Worm (Caenorhabditis elegans) whole organism, L1 larva: Measurements from ENCODE around the gene K09E2.2.

Experiments
- C34B4.2 ChIP-seq: sonication (generic microtip); optimal IDR thresholded peaks from 2 replicates; lab custom pipeline; 2017; ENCODE audit warnings: mild to moderate bottlenecking, missing genetic modification characterization, missing compliant biosample characterization
- F16B12.6 ChIP-seq: fragments of 150-350 bp; optimal IDR thresholded peaks from 2 replicates; lab custom pipeline; 2014; ENCODE audit warnings: missing biosample characterization, missing genetic modification characterization
- Y116A8C.19 ChIP-seq: sonication (generic microtip); optimal IDR thresholded peaks from 2 replicates; lab custom pipeline; 2016; ENCODE audit warnings: missing compliant biosample characterization, missing genetic modification characterization, borderline replicate concordance
- aha-1 ChIP-seq: fragments of 150-350 bp; optimal IDR thresholded peaks from 2 replicates; lab custom pipeline; 2014; ENCODE audit warnings: missing biosample characterization, missing genetic modification characterization
- ama-1 ChIP-seq: fragments of 150-350 bp; optimal IDR thresholded peaks from 2 replicates; lab custom pipeline; 2014
- ceh-82 ChIP-seq, 3 experiments: fragments of 150-350 bp in 1 of 3; sonication (generic microtip) in 2 of 3; optimal IDR thresholded peaks; 2 replicates each; lab custom pipeline; 2014 to 2017; ENCODE audit warnings: missing biosample characterization in 3 of 3, missing genetic modification characterization in 3 of 3
- efl-1 ChIP-seq, 4 experiments: fragments of 150-350 bp; optimal IDR thresholded peaks in 3 of 4; peaks in 1 of 4; 1 replicate in 1 of 4; 2 replicates in 3 of 4; lab custom pipeline; 2014; ENCODE audit warnings: missing biosample characterization in 2 of 4, missing genetic modification characterization in 2 of 4, missing genetic modification reagents in 2 of 4
- efl-3 ChIP-seq: fragments of 200-800 bp; sonication (Bioruptor generic); optimal IDR thresholded peaks from 2 replicates; lab custom pipeline; 2018; ENCODE audit warnings: mild to moderate bottlenecking, missing genetic modification characterization, missing compliant biosample characterization
- egl-27 ChIP-seq, 2 experiments: fragments of 150-350 bp in 1 of 2; sonication (generic microtip); optimal IDR thresholded peaks; 3 replicates each; lab custom pipeline; 2017 to 2018; ENCODE audit warnings: missing biosample characterization in 2 of 2, missing genetic modification characterization in 2 of 2, missing genetic modification reagents in 2 of 2
- elt-2 ChIP-seq: sonication (generic microtip); optimal IDR thresholded peaks from 2 replicates; lab custom pipeline; 2016; ENCODE audit warnings: missing genetic modification characterization, mild to moderate bottlenecking, inconsistent platforms, missing compliant biosample characterization, missing genetic modification reagents
- elt-3 ChIP-seq, 6 experiments: fragments of 150-350 bp in 1 of 6; sonication (generic microtip); optimal IDR thresholded peaks; 2 replicates each; lab custom pipeline; 2017 to 2018; ENCODE audit warnings: missing biosample characterization in 6 of 6, missing genetic modification characterization in 6 of 6, inconsistent platforms in 1 of 6
- ets-5 ChIP-seq: fragments of 200-800 bp; sonication (Bioruptor generic); IDR thresholded peaks from 2 replicates; pipeline ENCODE4 v1.3.6; 2022; ENCODE audit warnings: missing genetic modification characterization, missing compliant biosample characterization
- hlh-17 ChIP-seq: fragments of 200-800 bp; sonication (Bioruptor generic); optimal IDR thresholded peaks from 2 replicates; lab custom pipeline; 2018; ENCODE audit warnings: missing genetic modification characterization, mild to moderate bottlenecking, missing compliant biosample characterization, moderate library complexity, borderline replicate concordance
- lin-35 ChIP-seq, 2 experiments: fragments of 150-350 bp; optimal IDR thresholded peaks; 2 replicates each; lab custom pipeline; 2014; ENCODE audit warnings: missing biosample characterization in 2 of 2, missing genetic modification characterization in 2 of 2, missing genetic modification reagents in 2 of 2
- lin-39 ChIP-seq: fragments of 150-350 bp; optimal IDR thresholded peaks from 2 replicates; lab custom pipeline; 2014; ENCODE audit warnings: missing biosample characterization, missing genetic modification reagents, missing genetic modification characterization
- mab-9 ChIP-seq: fragments of 200-800 bp; sonication (Bioruptor generic); IDR thresholded peaks from 2 replicates; pipeline ENCODE4 v1.3.6; 2022; ENCODE audit warnings: missing genetic modification reagents, missing genetic modification characterization, missing compliant biosample characterization
- mdl-1 ChIP-seq, 2 experiments: fragments of 150-350 bp; optimal IDR thresholded peaks; 2 replicates each; lab custom pipeline; 2014 to 2017; ENCODE audit warnings: missing biosample characterization in 2 of 2, missing genetic modification characterization in 2 of 2, inconsistent platforms in 1 of 2
- mep-1 ChIP-seq: fragments of 150-350 bp; optimal IDR thresholded peaks from 2 replicates; lab custom pipeline; 2014; ENCODE audit warnings: missing biosample characterization, missing genetic modification characterization
- nhr-11 ChIP-seq: fragments of 150-350 bp; optimal IDR thresholded peaks from 2 replicates; lab custom pipeline; 2014; ENCODE audit warnings: missing biosample characterization, missing genetic modification characterization
- nhr-12 ChIP-seq: sonication (generic microtip); optimal IDR thresholded peaks from 2 replicates; lab custom pipeline; 2017; ENCODE audit warnings: missing biosample characterization, missing genetic modification characterization
- nhr-19 ChIP-seq: fragments of 200-800 bp; sonication (Bioruptor generic); conservative IDR thresholded peaks from 2 replicates; pipeline ENCODE4 v1.3.6; 2022; ENCODE audit warnings: missing genetic modification characterization, missing compliant biosample characterization
- nhr-20 ChIP-seq: sonication (generic microtip); optimal IDR thresholded peaks from 2 replicates; lab custom pipeline; 2016; ENCODE audit warnings: mild to moderate bottlenecking, missing genetic modification characterization, missing compliant biosample characterization
- nhr-237 ChIP-seq: fragments of 150-350 bp; optimal IDR thresholded peaks from 2 replicates; lab custom pipeline; 2014; ENCODE audit warnings: missing biosample characterization, missing genetic modification characterization
- nhr-71 ChIP-seq: sonication (generic microtip); optimal IDR thresholded peaks from 2 replicates; lab custom pipeline; 2016; ENCODE audit warnings: mild to moderate bottlenecking, missing genetic modification characterization, moderate library complexity, missing compliant biosample characterization
- nhr-77 ChIP-seq: fragments of 150-350 bp; optimal IDR thresholded peaks from 2 replicates; lab custom pipeline; 2014; ENCODE audit warnings: missing biosample characterization, missing genetic modification characterization
- nhr-90 ChIP-seq: sonication (generic microtip); optimal IDR thresholded peaks from 2 replicates; lab custom pipeline; 2016; ENCODE audit warnings: mild to moderate bottlenecking, missing genetic modification characterization, missing compliant biosample characterization; ENCODE audit not compliant: poor library complexity
- rnt-1 ChIP-seq: sonication (generic microtip); optimal IDR thresholded peaks from 2 replicates; lab custom pipeline; 2016; ENCODE audit warnings: mild to moderate bottlenecking, missing genetic modification characterization, moderate library complexity, missing compliant biosample characterization
- skn-1 ChIP-seq: fragments of 150-350 bp; optimal IDR thresholded peaks from 2 replicates; lab custom pipeline; 2014; ENCODE audit warnings: missing biosample characterization, missing genetic modification characterization
- snpc-4 ChIP-seq: fragments of 150-350 bp; optimal IDR thresholded peaks from 2 replicates; lab custom pipeline; 2014; ENCODE audit warnings: missing biosample characterization, missing genetic modification characterization
- sox-4 ChIP-seq: sonication (generic microtip); optimal IDR thresholded peaks from 2 replicates; lab custom pipeline; 2016; ENCODE audit warnings: missing genetic modification characterization, missing compliant biosample characterization
- swsn-7 ChIP-seq: sonication (generic microtip); optimal IDR thresholded peaks from 2 replicates; lab custom pipeline; 2016; ENCODE audit warnings: missing genetic modification characterization, missing compliant biosample characterization
- unc-62 ChIP-seq: fragments of 150-350 bp; optimal IDR thresholded peaks from 2 replicates; lab custom pipeline; 2014; ENCODE audit warnings: missing biosample characterization, missing genetic modification reagents, missing genetic modification characterization
- zag-1 ChIP-seq: fragments of 150-350 bp; optimal IDR thresholded peaks from 2 replicates; lab custom pipeline; 2014; ENCODE audit warnings: missing biosample characterization, missing genetic modification characterization
- ztf-4 ChIP-seq: fragments of 150-350 bp; optimal IDR thresholded peaks from 2 replicates; lab custom pipeline; 2014; ENCODE audit warnings: missing biosample characterization, missing genetic modification characterization

K09E2.2 gene

DNA sequence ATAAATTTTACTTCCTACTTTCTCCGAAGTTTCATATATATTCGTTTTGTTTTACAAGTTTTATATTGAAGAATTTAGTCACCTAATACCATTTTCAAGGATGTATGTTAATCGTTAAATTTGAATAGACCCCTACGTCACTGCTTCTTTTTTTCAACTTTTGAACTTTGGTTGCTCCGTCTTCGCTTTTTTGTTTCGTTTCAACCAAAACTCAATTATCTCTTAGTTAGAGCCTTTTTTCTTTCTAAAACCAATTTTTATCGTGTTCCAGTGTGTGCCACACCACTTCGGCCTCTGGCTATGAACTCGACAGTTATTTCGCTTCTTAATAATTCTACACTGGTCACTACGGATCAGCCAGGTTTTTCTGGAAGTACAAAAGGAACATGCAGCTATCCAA, 24.7 kb downstream of the K09E2.2 start, which contains the start of gene frpr-8:
TSS of gene frpr-8 (plus strand) at position 301 of the 400 bp plus-strand sequence.
- TF ChIP-seq ets-5 (GFP tag; lab: Robert Waterston, UW) (no peak), efl-3 (no peak), mep-1 (tag; lab: Kevin White, UChicago) (no peak), nhr-77 (tag; lab: Kevin White, UChicago) (no peak)

DNA sequence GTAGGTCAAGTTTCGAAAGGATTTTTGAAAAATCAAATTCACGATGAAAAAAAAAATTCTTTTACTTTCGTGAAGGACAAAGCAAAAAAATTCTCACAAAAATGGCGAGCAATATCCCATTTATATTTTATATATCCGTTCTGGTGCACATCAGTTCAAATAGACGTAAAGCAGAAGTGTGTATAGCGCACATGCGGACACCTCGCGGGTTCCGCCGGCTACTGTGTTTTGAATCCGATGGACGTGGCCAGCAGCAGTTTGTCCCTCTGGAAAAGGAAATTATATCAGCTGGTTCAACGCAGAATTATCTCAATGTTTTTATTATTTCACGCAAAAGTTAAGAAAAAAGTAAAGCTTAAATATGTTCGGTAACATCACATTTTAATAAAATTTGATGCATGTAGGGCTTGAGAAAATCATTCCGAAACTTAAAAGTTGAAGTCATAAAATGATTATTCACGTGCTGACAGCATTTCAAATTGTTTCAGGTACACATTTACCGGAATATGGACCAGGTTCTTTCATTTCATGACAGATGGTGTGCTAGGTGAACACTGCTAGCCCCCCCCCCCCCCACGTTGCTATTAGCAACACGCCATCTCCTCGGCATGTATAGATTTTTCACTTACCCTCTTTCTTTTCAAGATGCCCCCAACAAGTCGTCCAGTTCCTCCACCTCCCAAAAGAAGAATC, 30.9 kb downstream of the K09E2.2 start, which contains the start of gene jbts-14:
TSS of gene jbts-14 (plus strand) at position 643 of the 693 bp plus-strand sequence.
- no peak for TF ChIP-seq nhr-20 (tag; lab: Kevin White, UChicago)
- TF ChIP-seq snpc-4, result peak; percentile 76

DNA sequence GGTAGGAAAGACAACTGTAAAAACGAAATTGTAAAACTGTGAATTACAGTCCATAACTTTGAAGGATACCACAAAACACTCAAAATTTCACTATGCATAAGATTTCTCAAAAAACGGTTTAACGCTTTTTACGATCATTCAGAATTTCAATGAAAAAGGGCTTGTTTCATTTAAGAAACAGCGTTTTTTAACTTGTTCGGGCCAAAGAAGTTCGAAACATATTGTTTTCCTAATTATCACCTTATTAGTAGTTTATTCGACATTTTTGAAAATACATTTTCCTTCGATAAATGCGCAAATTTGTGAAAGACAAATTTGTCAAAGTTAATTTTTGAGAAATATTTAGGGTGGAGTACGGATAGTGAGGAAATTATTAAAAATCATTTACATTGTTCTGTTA, 32.0 kb downstream of the K09E2.2 start:
- no peak for TF ChIP-seq Y116A8C.19
- no peak for TF ChIP-seq C34B4.2 (tag; lab: Kevin White, UChicago)
- no peak for TF ChIP-seq nhr-19 (GFP tag; lab: Robert Waterston, UW)
- no peak for TF ChIP-seq unc-62 (GFP tag; lab: Kevin White, UChicago)
- TF ChIP-seq nhr-71 (tag; lab: Kevin White, UChicago), result no peak
- no peak for TF ChIP-seq nhr-90 (tag; lab: Kevin White, UChicago)
- TF ChIP-seq sox-4 (tag; lab: Kevin White, UChicago), result no peak
- no peak for TF ChIP-seq mab-9 (GFP tag; lab: Robert Waterston, UW)
- TF ChIP-seq elt-3 (tag; optimal IDR thresholded peaks at IDR 0.05; lab: Kevin White, UChicago), result no peak
- TF ChIP-seq aha-1 (tag; lab: Kevin White, UChicago), result no peak
- no peak for TF ChIP-seq rnt-1 (tag; lab: Kevin White, UChicago)
- no peak for TF ChIP-seq mdl-1 (tag; optimal IDR thresholded peaks at IDR 0.05; lab: Kevin White, UChicago)
- TF ChIP-seq ama-1 (lab: Kevin White, UChicago), result no peak
- no peak for TF ChIP-seq efl-1 (optimal IDR thresholded peaks at IDR 0.05; lab: Kevin White, UChicago)
- TF ChIP-seq efl-1 (GFP tag; optimal IDR thresholded peaks at IDR 0.05 in 1 of 2; lab: Kevin White, UChicago), result no peak
- TF ChIP-seq skn-1 (tag; lab: Kevin White, UChicago), result no peak
- TF ChIP-seq nhr-12 (tag; lab: Kevin White, UChicago), result no peak
- no peak for TF ChIP-seq lin-39 (tag; lab: Kevin White, UChicago)
- TF ChIP-seq ztf-4, result no peak

DNA sequence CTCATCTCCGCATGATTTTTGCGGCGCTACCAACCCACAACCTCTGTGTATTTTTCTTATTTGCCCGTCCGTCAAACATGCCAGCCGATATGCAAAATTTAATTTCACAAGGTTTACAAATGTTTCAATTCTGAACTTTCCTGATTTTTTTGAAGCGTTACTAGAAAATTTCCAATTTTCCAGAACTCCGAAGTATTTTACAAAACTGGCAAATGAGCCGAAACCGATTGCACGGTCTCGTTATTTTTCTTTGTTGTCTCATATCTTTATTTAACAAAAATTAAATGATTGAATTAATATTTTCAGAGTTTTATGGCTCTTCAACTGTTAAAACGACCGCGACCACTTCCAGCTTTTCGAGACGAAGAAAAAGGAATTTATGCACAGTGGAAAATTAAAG, 35.2 kb downstream of the K09E2.2 start, which contains the start of gene F53A9.3:
TSS of gene F53A9.3 (plus strand) at position 301 of the 400 bp plus-strand sequence.
- TF ChIP-seq swsn-7, result no peak
- TF ChIP-seq, all 84 proteins: peak for 0

DNA sequence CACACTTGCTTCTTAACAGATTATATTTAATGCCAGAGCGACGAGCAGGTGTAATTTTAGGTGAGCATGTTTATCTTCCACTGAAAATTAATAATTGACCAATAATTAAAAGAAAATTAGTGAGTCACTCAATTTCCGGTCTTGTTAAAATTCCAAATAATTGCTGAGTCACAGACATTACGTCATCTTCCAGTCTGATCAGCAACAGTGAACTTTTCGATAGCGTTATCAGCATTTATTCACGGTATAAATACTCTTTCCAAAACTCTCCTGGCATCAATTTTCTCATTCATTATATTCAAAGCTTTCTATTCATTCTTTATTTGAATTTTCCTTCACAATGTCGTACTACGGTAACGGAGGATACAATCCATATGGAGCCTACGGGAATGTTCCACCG, 36.6 kb downstream of the K09E2.2 start, which contains the start of gene kreg-1:
TSS of gene kreg-1 (plus strand) at position 341 of the 400 bp plus-strand sequence.
- no peak for TF ChIP-seq egl-27 (tag; optimal IDR thresholded peaks at IDR 0.05; lab: Kevin White, UChicago)
- TF ChIP-seq nhr-237 (tag; lab: Kevin White, UChicago), result no peak
- peak; percentile 21 for TF ChIP-seq elt-2 (tag; lab: Kevin White, UChicago)
- TF ChIP-seq nhr-11 (tag; lab: Kevin White, UChicago), result no peak

DNA sequence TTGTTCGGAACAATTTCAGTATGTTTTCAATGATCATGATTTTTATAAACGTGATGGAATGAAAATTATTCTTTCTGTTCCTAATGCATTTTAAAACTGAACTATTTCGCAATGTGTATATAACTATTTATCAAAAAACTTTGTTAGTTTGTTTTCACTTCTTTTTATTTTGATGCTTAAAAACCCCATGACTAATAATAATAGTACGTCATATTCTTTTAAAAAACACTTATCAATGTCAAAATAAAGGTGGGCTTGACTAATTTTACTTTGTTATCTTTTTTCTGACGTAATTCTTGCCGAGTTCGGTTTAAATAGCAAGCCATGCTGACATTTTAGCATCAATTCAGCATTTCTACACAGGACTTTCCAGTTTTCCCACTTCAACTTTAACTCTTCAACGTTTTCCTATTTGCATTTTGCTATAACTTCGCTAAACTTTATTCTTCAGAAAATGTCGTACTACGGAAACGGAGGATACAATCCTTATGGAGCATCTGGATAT, 38.3 kb downstream of the K09E2.2 start, which contains the start of gene F53A9.1:
TSS of gene F53A9.1 (plus strand) at position 455 of the 505 bp plus-strand sequence.
- TF ChIP-seq C34B4.2 (tag; lab: Kevin White, UChicago) (no peak), F16B12.6 (no peak), mep-1 (tag; lab: Kevin White, UChicago) (no peak), ceh-82 (tag; optimal IDR thresholded peaks at IDR 0.05; lab: Kevin White, UChicago) (no peak), snpc-4 (no peak), hlh-17 (GFP tag; lab: Kevin White, UChicago) (no peak), zag-1 (tag; lab: Kevin White, UChicago) (no peak), sox-4 (tag; lab: Kevin White, UChicago) (no peak), lin-35 (GFP tag; optimal IDR thresholded peaks at IDR 0.05; lab: Kevin White, UChicago) (no peak), nhr-90 (tag; lab: Kevin White, UChicago) (no peak), efl-1 (optimal IDR thresholded peaks at IDR 0.05; lab: Kevin White, UChicago) (no peak), efl-1 (GFP tag; optimal IDR thresholded peaks at IDR 0.05 in 1 of 2; lab: Kevin White, UChicago) (no peak)
- TF ChIP-seq, all 84 proteins: peak for 0
